Fruit fly (Drosophila melanogaster) whole organism, embryonic: ENCODE results near the gene CG43054.

Experiments used
- CG12104 ChIP-seq: fragments of 200-800 bp; sonication (Bioruptor generic); optimal IDR thresholded peaks from 3 replicates; lab custom pipeline; 2016; ENCODE audit warnings: missing biosample characterization, missing genetic modification characterization
- CG13287 ChIP-seq: fragments of 200-800 bp; sonication (Bioruptor generic); IDR thresholded peaks from 2 replicates; pipeline ENCODE4 v1.3.6; 2022; ENCODE audit warnings: missing biosample characterization, missing genetic modification characterization; ENCODE audit not compliant: partially characterized antibody
- CG2678 ChIP-seq: fragments of 200-800 bp; sonication (Bioruptor generic); optimal IDR thresholded peaks from 3 replicates; lab custom pipeline; 2019; ENCODE audit warnings: missing biosample characterization, mild to moderate bottlenecking, missing genetic modification characterization, moderate library complexity
- CG34224 ChIP-seq: fragments of 200-800 bp; sonication (Bioruptor generic); IDR thresholded peaks from 3 replicates; pipeline ENCODE4 v1.3.6; 2022; ENCODE audit warnings: missing biosample characterization, missing genetic modification characterization; ENCODE audit not compliant: partially characterized antibody
- CG8765 ChIP-seq: fragments of 200-800 bp; sonication (Bioruptor generic); IDR thresholded peaks from 2 replicates; pipeline ENCODE4 v1.3.6; 2022; ENCODE audit warnings: missing biosample characterization, missing genetic modification characterization
- CG9932 ChIP-seq: fragments of 200-800 bp; sonication (Bioruptor generic); IDR thresholded peaks from 2 replicates; pipeline ENCODE4 v1.3.6; 2022; ENCODE audit warnings: missing biosample characterization, missing genetic modification characterization
- Hr51 ChIP-seq, 2 experiments: fragments of 200-800 bp; sonication (Bioruptor generic); optimal IDR thresholded peaks; 2 replicates in 1 of 2; 3 replicates in 1 of 2; lab custom pipeline; 2016 to 2018; ENCODE audit warnings: missing biosample characterization in 2 of 2, missing genetic modification characterization in 2 of 2, mild to moderate bottlenecking in 1 of 2, moderate library complexity in 1 of 2
- Xbp1 ChIP-seq: fragments of 200-800 bp; sonication (Bioruptor generic); optimal IDR thresholded peaks from 3 replicates; lab custom pipeline; 2016; ENCODE audit warnings: missing biosample characterization, mild to moderate bottlenecking, missing genetic modification characterization
- bowl ChIP-seq: fragments of 200-800 bp; sonication (Bioruptor generic); IDR thresholded peaks from 2 replicates; pipeline ENCODE4 v1.3.6; 2022; ENCODE audit warnings: missing biosample characterization, missing genetic modification characterization
- dpn ChIP-seq, 2 experiments: fragments of 200-800 bp; sonication (Bioruptor generic); optimal IDR thresholded peaks; 3 replicates each; lab custom pipeline; 2016; ENCODE audit warnings: missing biosample characterization in 2 of 2, missing genetic modification characterization in 2 of 2
- exex ChIP-seq: fragments of 200-800 bp; sonication (Bioruptor generic); optimal IDR thresholded peaks from 4 replicates; lab custom pipeline; 2018; ENCODE audit warnings: missing biosample characterization, mild to moderate bottlenecking, missing genetic modification characterization, moderate library complexity
- eyg ChIP-seq: fragments of 200-800 bp; sonication (Bioruptor generic); optimal IDR thresholded peaks from 3 replicates; lab custom pipeline; 2016; ENCODE audit warnings: missing biosample characterization, missing genetic modification characterization
- psq ChIP-seq: fragments of 200-800 bp; sonication (Bioruptor generic); optimal IDR thresholded peaks from 2 replicates; lab custom pipeline; 2017; ENCODE audit warnings: missing biosample characterization, missing genetic modification characterization
- seq ChIP-seq: fragments of 200-800 bp; sonication (Bioruptor generic); IDR thresholded peaks from 2 replicates; pipeline ENCODE4 v1.3.6; 2022; ENCODE audit warnings: missing biosample characterization, missing genetic modification characterization

DNA sequence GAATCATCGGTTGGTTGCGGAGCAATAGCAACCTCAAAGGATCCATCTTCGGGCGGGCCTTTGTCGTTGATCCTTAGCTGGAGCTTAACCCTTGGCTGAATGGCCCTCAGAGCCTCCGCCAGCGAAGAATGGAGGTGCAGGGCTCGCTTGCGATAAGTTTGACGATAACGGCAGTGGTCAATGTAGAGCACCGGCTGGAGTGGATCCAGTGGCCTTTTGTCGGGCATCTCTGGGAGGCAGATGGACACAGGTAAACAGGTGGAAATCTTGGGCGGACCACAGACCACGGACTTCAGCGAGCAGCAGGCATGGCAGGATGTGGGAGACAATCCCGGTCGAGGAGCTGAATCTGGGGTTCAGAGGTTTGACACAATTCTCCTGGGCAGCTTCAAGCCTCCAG is 1.7 kb upstream of the CG43054 start, which contains the start of gene CG15147:
- TF ChIP-seq CG8765 (GFP tag; lab: Robert Waterston, UW), result no peak
- no peak for TF ChIP-seq eyg (GFP tag; lab: Kevin White, UChicago)
- TF ChIP-seq psq (GFP tag; lab: Kevin White, UChicago), result no peak
- no peak for TF ChIP-seq seq
- no peak for TF ChIP-seq CG34224 (GFP tag; lab: Robert Waterston, UW)
- TF ChIP-seq Xbp1 (GFP tag; lab: Kevin White, UChicago), result no peak
- TF ChIP-seq bowl, result no peak
- TF ChIP-seq dpn (GFP tag; optimal IDR thresholded peaks at IDR 0.05; lab: Kevin White, UChicago), result no peak
- TF ChIP-seq Hr51 (GFP tag; optimal IDR thresholded peaks at IDR 0.05; lab: Kevin White, UChicago), result no peak
- TF ChIP-seq CG12104 (GFP tag; lab: Kevin White, UChicago), result no peak
- no peak for TF ChIP-seq CG9932 (GFP tag; lab: Robert Waterston, UW)
- no peak for TF ChIP-seq CG2678 (tag; lab: Kevin White, UChicago)
- TF ChIP-seq exex, result no peak
- no peak for TF ChIP-seq CG13287 (GFP tag; lab: Robert Waterston, UW)
